Worm (Caenorhabditis elegans) whole organism, late embryonic: ENCODE data around the gene C07H6.2.

Experiments used
- C38D4.7 ChIP-seq: fragments of 200-800 bp; sonication (Bioruptor generic); optimal IDR thresholded peaks from 2 replicates; lab custom pipeline; 2018; ENCODE audit warnings: mild to moderate bottlenecking, missing genetic modification characterization, moderate library complexity, missing compliant biosample characterization
- K09A11.1 ChIP-seq: sonication (generic microtip); optimal IDR thresholded peaks from 2 replicates; lab custom pipeline; 2017; ENCODE audit warnings: antibody characterized with exemption, mild to moderate bottlenecking, missing genetic modification characterization, missing compliant biosample characterization; ENCODE audit not compliant: insufficient read depth
- T23F11.4 ChIP-seq: fragments of 200-800 bp; sonication (Bioruptor generic); optimal IDR thresholded peaks from 2 replicates; lab custom pipeline; 2018; ENCODE audit warnings: mild to moderate bottlenecking, missing genetic modification characterization, missing compliant biosample characterization
- Y22D7AL.16 ChIP-seq: sonication (generic microtip); optimal IDR thresholded peaks from 2 replicates; lab custom pipeline; 2016; ENCODE audit warnings: missing genetic modification characterization, missing compliant biosample characterization
- ahr-1 ChIP-seq: sonication (generic microtip); optimal IDR thresholded peaks from 2 replicates; lab custom pipeline; 2016; ENCODE audit warnings: missing genetic modification characterization, missing compliant biosample characterization
- ama-1 ChIP-seq: fragments of 150-350 bp; optimal IDR thresholded peaks from 2 replicates; lab custom pipeline; 2014
- ceh-2 ChIP-seq: sonication (generic microtip); optimal IDR thresholded peaks from 2 replicates; lab custom pipeline; 2016; ENCODE audit warnings: missing genotype, missing genetic modification characterization, missing compliant biosample characterization
- ceh-24 ChIP-seq: sonication (generic microtip); optimal IDR thresholded peaks from 2 replicates; lab custom pipeline; 2016; ENCODE audit warnings: mild to moderate bottlenecking, missing genetic modification characterization, missing compliant biosample characterization
- ceh-30 ChIP-seq: fragments of 150-350 bp; optimal IDR thresholded peaks from 2 replicates; lab custom pipeline; 2014; ENCODE audit warnings: missing biosample characterization, missing genetic modification characterization
- ceh-31 ChIP-seq: sonication (generic microtip); optimal IDR thresholded peaks from 2 replicates; lab custom pipeline; 2016; ENCODE audit warnings: missing genetic modification characterization, missing compliant biosample characterization
- ceh-34 ChIP-seq: sonication (generic microtip); optimal IDR thresholded peaks from 2 replicates; lab custom pipeline; 2016; ENCODE audit warnings: mild to moderate bottlenecking, missing genetic modification characterization, missing compliant biosample characterization
- ceh-45 ChIP-seq: fragments of 200-800 bp; sonication (Bioruptor generic); IDR thresholded peaks from 2 replicates; pipeline ENCODE4 v1.3.6; 2022; ENCODE audit warnings: missing genetic modification reagents, missing genetic modification characterization, missing compliant biosample characterization
- ceh-48 ChIP-seq: sonication (generic microtip); optimal IDR thresholded peaks from 2 replicates; lab custom pipeline; 2016; ENCODE audit warnings: missing genetic modification characterization, inconsistent platforms, missing compliant biosample characterization
- elt-2 ChIP-seq: sonication (generic microtip); optimal IDR thresholded peaks from 2 replicates; lab custom pipeline; 2016; ENCODE audit warnings: missing genetic modification reagents, missing genetic modification characterization, missing compliant biosample characterization
- eyg-1 ChIP-seq: sonication (generic microtip); optimal IDR thresholded peaks from 2 replicates; lab custom pipeline; 2016; ENCODE audit warnings: missing genotype, missing genetic modification characterization, missing compliant biosample characterization
- fkh-10 ChIP-seq: fragments of 150-350 bp; optimal IDR thresholded peaks from 2 replicates; lab custom pipeline; 2014; ENCODE audit warnings: missing biosample characterization, missing genetic modification reagents, missing genetic modification characterization
- fkh-6 ChIP-seq: sonication (generic microtip); optimal IDR thresholded peaks from 2 replicates; lab custom pipeline; 2016; ENCODE audit warnings: missing genetic modification characterization, missing compliant biosample characterization
- gmeb-2 ChIP-seq: sonication (generic microtip); optimal IDR thresholded peaks from 2 replicates; lab custom pipeline; 2016; ENCODE audit warnings: missing genetic modification characterization, inconsistent platforms, missing compliant biosample characterization
- hlh-13 ChIP-seq: fragments of 200-800 bp; sonication (Bioruptor generic); optimal IDR thresholded peaks from 2 replicates; lab custom pipeline; 2018; ENCODE audit warnings: mild to moderate bottlenecking, missing genetic modification characterization, missing compliant biosample characterization
- hlh-15 ChIP-seq: sonication (generic microtip); optimal IDR thresholded peaks from 2 replicates; lab custom pipeline; 2016; ENCODE audit warnings: missing genetic modification characterization, missing compliant biosample characterization
- hlh-30 ChIP-seq: sonication (generic microtip); optimal IDR thresholded peaks from 2 replicates; lab custom pipeline; 2017; ENCODE audit warnings: antibody characterized with exemption, missing genetic modification characterization, missing compliant biosample characterization; ENCODE audit not compliant: insufficient read depth
- hlh-6 ChIP-seq: sonication (generic microtip); optimal IDR thresholded peaks from 2 replicates; lab custom pipeline; 2016; ENCODE audit warnings: missing genotype, missing genetic modification characterization, missing compliant biosample characterization
- hlh-8 ChIP-seq: sonication (generic microtip); optimal IDR thresholded peaks from 2 replicates; lab custom pipeline; 2016; ENCODE audit warnings: missing genotype, missing genetic modification characterization, missing compliant biosample characterization
- lim-6 ChIP-seq: sonication (generic microtip); optimal IDR thresholded peaks from 2 replicates; lab custom pipeline; 2016; ENCODE audit warnings: missing genetic modification characterization, missing compliant biosample characterization
- lin-11 ChIP-seq: fragments of 200-800 bp; sonication (Bioruptor generic); optimal IDR thresholded peaks from 2 replicates; lab custom pipeline; 2018; ENCODE audit warnings: mild to moderate bottlenecking, missing genetic modification characterization, missing compliant biosample characterization
- mec-3 ChIP-seq: sonication (generic microtip); optimal IDR thresholded peaks from 2 replicates; lab custom pipeline; 2016; ENCODE audit warnings: borderline replicate concordance, missing genetic modification characterization, missing compliant biosample characterization
- nfya-1 ChIP-seq: sonication (generic microtip); optimal IDR thresholded peaks from 2 replicates; lab custom pipeline; 2017; ENCODE audit warnings: missing genetic modification characterization, mild to moderate bottlenecking, missing compliant biosample characterization, antibody characterized with exemption, moderate library complexity
- nhr-11 ChIP-seq: fragments of 150-350 bp; optimal IDR thresholded peaks from 2 replicates; lab custom pipeline; 2014; ENCODE audit warnings: missing biosample characterization, missing genetic modification characterization
- pag-3 ChIP-seq: sonication (generic microtip); optimal IDR thresholded peaks from 2 replicates; lab custom pipeline; 2016; ENCODE audit warnings: missing compliant biosample characterization, missing genetic modification characterization, borderline replicate concordance
- pax-1 ChIP-seq: fragments of 150-350 bp; optimal IDR thresholded peaks from 2 replicates; lab custom pipeline; 2014; ENCODE audit warnings: missing biosample characterization, missing genetic modification characterization
- pha-2 ChIP-seq: sonication (generic microtip); optimal IDR thresholded peaks from 2 replicates; lab custom pipeline; 2017; ENCODE audit warnings: mild to moderate bottlenecking, missing genetic modification characterization, missing compliant biosample characterization
- pha-4 ChIP-seq: fragments of 150-350 bp; optimal IDR thresholded peaks from 2 replicates; lab custom pipeline; 2018; ENCODE audit warnings: missing biosample characterization, missing genetic modification reagents, missing genetic modification characterization
- pqm-1 ChIP-seq: sonication (generic microtip); optimal IDR thresholded peaks from 2 replicates; lab custom pipeline; 2016; ENCODE audit warnings: missing genetic modification characterization, missing compliant biosample characterization
- ref-2 ChIP-seq: sonication (generic microtip); optimal IDR thresholded peaks from 2 replicates; lab custom pipeline; 2016; ENCODE audit warnings: missing genetic modification characterization, missing compliant biosample characterization
- rnt-1 ChIP-seq: sonication (generic microtip); optimal IDR thresholded peaks from 2 replicates; lab custom pipeline; 2016; ENCODE audit warnings: missing genetic modification characterization, missing compliant biosample characterization
- sox-2 ChIP-seq: fragments of 200-800 bp; sonication (Bioruptor generic); IDR thresholded peaks from 2 replicates; pipeline ENCODE4 v1.3.6; 2022; ENCODE audit warnings: missing genetic modification reagents, missing genetic modification characterization, missing compliant biosample characterization
- syd-9 ChIP-seq: sonication (generic microtip); optimal IDR thresholded peaks from 2 replicates; lab custom pipeline; 2016; ENCODE audit warnings: mild to moderate bottlenecking, missing genetic modification characterization, moderate library complexity, missing compliant biosample characterization
- tbx-2 ChIP-seq: sonication (generic microtip); optimal IDR thresholded peaks from 2 replicates; lab custom pipeline; 2016; ENCODE audit warnings: missing genetic modification characterization, missing compliant biosample characterization
- tbx-7 ChIP-seq: sonication (generic microtip); optimal IDR thresholded peaks from 2 replicates; lab custom pipeline; 2016; ENCODE audit warnings: missing genotype, missing genetic modification characterization, missing compliant biosample characterization
- ttx-3 ChIP-seq: sonication (generic microtip); optimal IDR thresholded peaks from 2 replicates; lab custom pipeline; 2016; ENCODE audit warnings: missing genetic modification reagents, missing genetic modification characterization, missing compliant biosample characterization
- unc-42 ChIP-seq: sonication (generic microtip); optimal IDR thresholded peaks from 2 replicates; lab custom pipeline; 2016; ENCODE audit warnings: missing genotype, missing genetic modification characterization, missing compliant biosample characterization
- unc-55 ChIP-seq: sonication (generic microtip); optimal IDR thresholded peaks from 2 replicates; lab custom pipeline; 2017; ENCODE audit warnings: missing biosample characterization, missing genetic modification reagents, missing genetic modification characterization
- unc-86 ChIP-seq: sonication (generic microtip); optimal IDR thresholded peaks from 2 replicates; lab custom pipeline; 2016; ENCODE audit warnings: missing genetic modification characterization, missing compliant biosample characterization
- zip-5 ChIP-seq: sonication (generic microtip); optimal IDR thresholded peaks from 2 replicates; lab custom pipeline; 2016; ENCODE audit warnings: missing genetic modification characterization, missing compliant biosample characterization
- ztf-16 ChIP-seq: sonication (generic microtip); optimal IDR thresholded peaks from 2 replicates; lab custom pipeline; 2017; ENCODE audit warnings: missing genetic modification characterization, missing compliant biosample characterization

The C07H6.2 gene

DNA sequence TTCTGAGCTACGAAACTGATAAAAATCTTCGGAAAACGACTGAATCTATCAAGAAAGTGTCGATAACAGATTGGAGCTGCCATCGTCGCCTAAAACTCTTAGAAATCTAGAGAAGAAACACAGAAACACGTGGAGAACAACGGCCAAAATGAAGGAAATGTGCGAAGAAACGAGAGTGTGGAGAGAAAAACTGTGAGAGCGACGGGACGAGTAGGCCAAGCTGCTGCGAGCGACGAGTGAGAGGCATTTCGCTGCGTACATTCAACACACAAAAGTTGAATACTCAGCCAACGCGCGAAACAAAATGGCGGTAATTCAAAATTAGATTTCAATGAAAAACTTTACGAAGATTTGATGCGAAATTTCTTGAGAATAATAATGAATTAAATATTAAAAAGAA is 22.5 kb upstream of the C07H6.2 start (continued):
- TF ChIP-seq hlh-30 (tag; lab: Kevin White, UChicago) (peak; percentile 49), lin-11 (tag; lab: Kevin White, UChicago) (no peak), ama-1 (lab: Kevin White, UChicago) (no peak), pha-4 (tag; lab: Kevin White, UChicago) (no peak), tbx-7 (tag; lab: Kevin White, UChicago) (no peak), ztf-16 (tag; lab: Kevin White, UChicago) (no peak), hlh-8 (tag; lab: Kevin White, UChicago) (peak; percentile 56), tbx-2 (tag; lab: Kevin White, UChicago) (peak; percentile 65), lim-6 (tag; lab: Kevin White, UChicago) (no peak), ahr-1 (tag; lab: Kevin White, UChicago) (no peak), ceh-31 (tag; lab: Kevin White, UChicago) (peak; percentile 69), unc-86 (tag; lab: Kevin White, UChicago) (no peak), gmeb-2 (no peak), syd-9 (no peak), K09A11.1 (tag; lab: Kevin White, UChicago) (no peak), ceh-24 (tag; lab: Kevin White, UChicago) (no peak), C38D4.7 (no peak), pax-1 (tag; lab: Kevin White, UChicago) (no peak), pag-3 (no peak), ceh-45 (GFP tag; lab: Robert Waterston, UW) (no peak), hlh-15 (tag; lab: Kevin White, UChicago) (no peak), ttx-3 (tag; lab: Kevin White, UChicago) (no peak), pha-2 (tag; lab: Kevin White, UChicago) (no peak), ceh-2 (no peak), unc-55 (GFP tag; lab: Kevin White, UChicago) (peak; percentile 71), hlh-6 (tag; lab: Kevin White, UChicago) (no peak), sox-2 (GFP tag; lab: Robert Waterston, UW) (no peak), hlh-13 (no peak), unc-42 (tag; lab: Kevin White, UChicago) (peak; percentile 62), fkh-10 (GFP tag; lab: Kevin White, UChicago) (no peak), nfya-1 (tag; lab: Kevin White, UChicago) (peak; percentile 84), zip-5 (tag; lab: Kevin White, UChicago) (no peak), T23F11.4 (GFP tag; lab: Kevin White, UChicago) (peak; percentile 16), ref-2 (tag; lab: Kevin White, UChicago) (peak; percentile 71), rnt-1 (peak; percentile 67), eyg-1 (tag; lab: Kevin White, UChicago) (no peak), nhr-11 (tag; lab: Kevin White, UChicago) (no peak), pqm-1 (tag; lab: Kevin White, UChicago) (no peak), fkh-6 (no peak), Y22D7AL.16 (tag; lab: Kevin White, UChicago) (no peak)

DNA sequence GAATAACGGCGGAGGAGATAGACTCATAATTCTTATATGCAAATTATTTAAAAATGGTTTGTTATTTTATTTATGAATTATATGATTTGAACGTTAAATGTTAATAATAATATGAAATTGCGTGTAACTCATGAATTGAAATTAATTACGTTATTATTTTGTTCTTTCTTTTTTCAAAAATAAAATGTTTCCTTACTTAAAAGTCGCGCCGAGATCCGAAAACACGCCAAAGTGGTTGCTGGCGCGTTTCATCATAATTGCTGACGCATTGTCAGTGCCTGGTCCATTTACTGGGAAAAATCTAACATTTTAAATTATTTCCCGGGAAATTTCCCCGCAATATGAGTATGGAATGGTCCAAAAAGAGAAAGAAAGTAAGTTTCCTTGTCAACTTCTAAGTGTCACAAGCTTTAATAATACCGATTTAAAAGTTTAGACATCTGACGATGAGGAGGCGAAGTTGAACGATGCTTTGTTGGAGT is 21.3 kb upstream of the C07H6.2 start, which contains the start of the genes C07H6.9 and sap-140:
Gene C07H6.9 (minus strand): TSS at position 51 of the 482 bp plus-strand sequence.
Gene sap-140 (plus strand): TSS at position 318 of the 482 bp plus-strand sequence.
- TF ChIP-seq ceh-48 (tag; lab: Kevin White, UChicago), result no peak
- no peak for TF ChIP-seq mec-3 (tag; lab: Kevin White, UChicago)
- TF ChIP-seq unc-42 (tag; lab: Kevin White, UChicago), result peak; percentile 32
- TF ChIP-seq tbx-7 (tag; lab: Kevin White, UChicago), result no peak
- peak; percentile 42 for TF ChIP-seq nfya-1 (tag; lab: Kevin White, UChicago)
- peak; percentile 4 for TF ChIP-seq unc-86 (tag; lab: Kevin White, UChicago)
- TF ChIP-seq pqm-1 (tag; lab: Kevin White, UChicago), result no peak
- no peak for TF ChIP-seq K09A11.1 (tag; lab: Kevin White, UChicago)
- TF ChIP-seq elt-2 (tag; lab: Kevin White, UChicago), result peak; percentile 21
- TF ChIP-seq zip-5 (tag; lab: Kevin White, UChicago), result no peak
- peak; percentile 45 for TF ChIP-seq ceh-31 (tag; lab: Kevin White, UChicago)
- no peak for TF ChIP-seq ceh-34
- peak; percentile 40 for TF ChIP-seq ref-2 (tag; lab: Kevin White, UChicago)
- peak; percentile 14 for TF ChIP-seq ceh-2
- TF ChIP-seq T23F11.4 (GFP tag; lab: Kevin White, UChicago), result no peak
- peak; percentile 73 for TF ChIP-seq ceh-30 (tag; lab: Kevin White, UChicago)
